Worm (Caenorhabditis elegans) whole organism, young adult: ENCODE data around the gene C34D4.4.

ENCODE experiments used
- B0019.2 ChIP-seq: fragments of 200-800 bp; sonication (Bioruptor generic); conservative IDR thresholded peaks from 2 replicates; pipeline ENCODE4 v1.3.6; 2022; ENCODE audit warnings: missing genetic modification reagents, missing genetic modification characterization, missing compliant biosample characterization
- C06A6.2 ChIP-seq: fragments of 200-800 bp; sonication (Bioruptor generic); conservative IDR thresholded peaks from 2 replicates; pipeline ENCODE4 v1.3.6; 2022; ENCODE audit warnings: missing genetic modification characterization, missing compliant biosample characterization
- C17E4.6 ChIP-seq: fragments of 200-800 bp; sonication (Bioruptor generic); IDR thresholded peaks from 2 replicates; pipeline ENCODE4 v1.3.6; 2022; ENCODE audit warnings: missing genetic modification reagents, missing genetic modification characterization, missing compliant biosample characterization
- F33H1.4 ChIP-seq: fragments of 200-800 bp; sonication (Bioruptor generic); IDR thresholded peaks from 2 replicates; pipeline ENCODE4 v1.3.6; 2022; ENCODE audit warnings: missing genetic modification reagents, missing genetic modification characterization, missing compliant biosample characterization
- F52B5.7 ChIP-seq: sonication (generic microtip); optimal IDR thresholded peaks from 2 replicates; lab custom pipeline; 2016; ENCODE audit warnings: mild to moderate bottlenecking, missing genetic modification characterization, missing compliant biosample characterization
- F57C9.4 ChIP-seq: sonication (generic microtip); optimal IDR thresholded peaks from 2 replicates; lab custom pipeline; 2017; ENCODE audit warnings: mild to moderate bottlenecking, missing genetic modification characterization, missing compliant biosample characterization
- T07F8.4 ChIP-seq: sonication (generic microtip); optimal IDR thresholded peaks from 2 replicates; lab custom pipeline; 2016; ENCODE audit warnings: mild to moderate bottlenecking, missing genetic modification characterization, moderate library complexity, missing compliant biosample characterization
- T26A5.8 ChIP-seq: sonication (generic microtip); optimal IDR thresholded peaks from 2 replicates; lab custom pipeline; 2016; ENCODE audit warnings: missing genetic modification characterization, missing compliant biosample characterization
- Y53F4B.3 ChIP-seq: fragments of 200-800 bp; sonication (Bioruptor generic); IDR thresholded peaks from 2 replicates; pipeline ENCODE4 v1.3.6; 2022; ENCODE audit warnings: missing genetic modification reagents, missing genetic modification characterization, missing compliant biosample characterization
- Y56A3A.18 ChIP-seq: fragments of 200-800 bp; sonication (Bioruptor generic); IDR thresholded peaks from 2 replicates; pipeline ENCODE4 v1.3.6; 2022; ENCODE audit warnings: missing genetic modification reagents, missing genetic modification characterization, missing compliant biosample characterization
- ZK185.1 ChIP-seq: sonication (generic microtip); optimal IDR thresholded peaks from 2 replicates; lab custom pipeline; 2016; ENCODE audit warnings: mild to moderate bottlenecking, missing genetic modification characterization, missing compliant biosample characterization; ENCODE audit not compliant: poor library complexity, severe bottlenecking
- akir-1 ChIP-seq: fragments of 200-800 bp; sonication (Bioruptor generic); optimal IDR thresholded peaks from 2 replicates; lab custom pipeline; 2018; ENCODE audit warnings: mild to moderate bottlenecking, missing genetic modification characterization, moderate library complexity, missing compliant biosample characterization
- ama-1 ChIP-seq, 3 experiments: fragments of 150-350 bp in 1 of 3; sonication (generic microtip) in 2 of 3; optimal IDR thresholded peaks; 2 replicates each; lab custom pipeline; 2014 to 2018; ENCODE audit warnings: missing biosample characterization in 2 of 3, missing genetic modification characterization in 2 of 3, missing genetic modification reagents in 2 of 3
- cebp-2 ChIP-seq: fragments of 200-800 bp; sonication (Bioruptor generic); IDR thresholded peaks from 2 replicates; pipeline ENCODE4 v1.3.6; 2022; ENCODE audit warnings: missing genetic modification characterization, missing compliant biosample characterization
- ceh-100 ChIP-seq: fragments of 200-800 bp; sonication (Bioruptor generic); IDR thresholded peaks from 2 replicates; pipeline ENCODE4 v1.3.6; 2022; ENCODE audit warnings: missing genetic modification reagents, missing genetic modification characterization, missing compliant biosample characterization
- ceh-40 ChIP-seq: fragments of 200-800 bp; sonication (Bioruptor generic); IDR thresholded peaks from 2 replicates; pipeline ENCODE4 v1.3.6; 2022; ENCODE audit warnings: missing genetic modification characterization, missing compliant biosample characterization
- ceh-91 ChIP-seq: fragments of 200-800 bp; sonication (Bioruptor generic); IDR thresholded peaks from 2 replicates; pipeline ENCODE4 v1.3.6; 2022; ENCODE audit warnings: missing genetic modification reagents, missing genetic modification characterization, missing compliant biosample characterization
- dpff-1 ChIP-seq: sonication (generic microtip); optimal IDR thresholded peaks from 2 replicates; lab custom pipeline; 2017; ENCODE audit warnings: mild to moderate bottlenecking, missing genetic modification characterization, missing compliant biosample characterization
- egrh-3 ChIP-seq: fragments of 200-800 bp; sonication (Bioruptor generic); IDR thresholded peaks from 2 replicates; pipeline ENCODE4 v1.3.6; 2022; ENCODE audit warnings: missing genetic modification reagents, missing genetic modification characterization, missing compliant biosample characterization
- ets-4 ChIP-seq: fragments of 200-800 bp; sonication (Bioruptor generic); optimal IDR thresholded peaks from 2 replicates; lab custom pipeline; 2018; ENCODE audit warnings: mild to moderate bottlenecking, missing genetic modification characterization, missing compliant biosample characterization
- fkh-3 ChIP-seq: sonication (generic microtip); optimal IDR thresholded peaks from 2 replicates; lab custom pipeline; 2016; ENCODE audit warnings: mild to moderate bottlenecking, missing genetic modification characterization, missing compliant biosample characterization
- gei-17 ChIP-seq: fragments of 200-800 bp; sonication (Bioruptor generic); optimal IDR thresholded peaks from 2 replicates; lab custom pipeline; 2018; ENCODE audit warnings: mild to moderate bottlenecking, missing genetic modification characterization, missing compliant biosample characterization
- hmg-1.2 ChIP-seq: fragments of 200-800 bp; sonication (Bioruptor generic); IDR thresholded peaks from 2 replicates; pipeline ENCODE4 v1.3.6; 2022; ENCODE audit warnings: missing genetic modification reagents, missing genetic modification characterization, missing compliant biosample characterization
- let-607 ChIP-seq, 2 experiments: fragments of 200-800 bp in 1 of 2; sonication (Bioruptor generic) in 1 of 2; sonication (generic microtip) in 1 of 2; optimal IDR thresholded peaks; 2 replicates each; lab custom pipeline; 2016 to 2018; ENCODE audit warnings: mild to moderate bottlenecking in 2 of 2, missing compliant biosample characterization in 2 of 2, missing genetic modification characterization in 2 of 2, moderate library complexity in 2 of 2, missing genotype in 1 of 2
- lin-40 ChIP-seq: sonication (generic microtip); optimal IDR thresholded peaks from 2 replicates; lab custom pipeline; 2016; ENCODE audit warnings: missing genetic modification characterization, mild to moderate bottlenecking, missing compliant biosample characterization, missing genotype, missing genetic modification reagents
- lsl-1 ChIP-seq: fragments of 200-800 bp; sonication (Bioruptor generic); optimal IDR thresholded peaks from 2 replicates; lab custom pipeline; 2018; ENCODE audit warnings: mild to moderate bottlenecking, missing genetic modification characterization, moderate library complexity, missing compliant biosample characterization
- madf-3 ChIP-seq: fragments of 200-800 bp; sonication (Bioruptor generic); IDR thresholded peaks from 2 replicates; pipeline ENCODE4 v1.3.6; 2022; ENCODE audit warnings: missing genetic modification reagents, missing genetic modification characterization, missing compliant biosample characterization
- madf-8 ChIP-seq: fragments of 200-800 bp; sonication (Bioruptor generic); conservative IDR thresholded peaks from 2 replicates; pipeline ENCODE4 v1.3.6; 2022; ENCODE audit warnings: missing genetic modification reagents, missing genetic modification characterization, missing compliant biosample characterization
- mcd-1 ChIP-seq: fragments of 200-800 bp; sonication (Bioruptor generic); IDR thresholded peaks from 2 replicates; pipeline ENCODE4 v1.3.6; 2022; ENCODE audit warnings: missing genetic modification reagents, missing genetic modification characterization, missing compliant biosample characterization
- mel-28 ChIP-seq: sonication (generic microtip); optimal IDR thresholded peaks from 2 replicates; lab custom pipeline; 2016; ENCODE audit warnings: borderline replicate concordance, mild to moderate bottlenecking, missing genetic modification characterization, missing compliant biosample characterization
- nhr-120 ChIP-seq: fragments of 200-800 bp; sonication (Bioruptor generic); IDR thresholded peaks from 2 replicates; pipeline ENCODE4 v1.3.6; 2022; ENCODE audit warnings: missing genetic modification characterization, missing compliant biosample characterization
- nhr-179 ChIP-seq: sonication (generic microtip); optimal IDR thresholded peaks from 2 replicates; lab custom pipeline; 2016; ENCODE audit warnings: mild to moderate bottlenecking, missing genetic modification characterization, missing compliant biosample characterization
- nhr-80 ChIP-seq: sonication (generic microtip); optimal IDR thresholded peaks from 2 replicates; lab custom pipeline; 2016; ENCODE audit warnings: missing genetic modification characterization, missing compliant biosample characterization
- nhr-90 ChIP-seq: sonication (generic microtip); optimal IDR thresholded peaks from 2 replicates; lab custom pipeline; 2016; ENCODE audit warnings: missing genotype, mild to moderate bottlenecking, missing genetic modification characterization, missing compliant biosample characterization
- rec-8 ChIP-seq, 2 experiments: sonication (generic microtip); optimal IDR thresholded peaks; 2 replicates each; lab custom pipeline; 2016; ENCODE audit warnings: mild to moderate bottlenecking in 2 of 2, missing genetic modification characterization in 2 of 2, missing genetic modification reagents in 2 of 2, missing genotype in 2 of 2, missing biosample characterization in 1 of 2, missing compliant biosample characterization in 1 of 2, moderate library complexity in 1 of 2
- rpc-1 ChIP-seq, 2 experiments: fragments of 150-350 bp in 1 of 2; sonication (generic microtip) in 1 of 2; optimal IDR thresholded peaks; 2 replicates each; lab custom pipeline; 2014 to 2018; ENCODE audit warnings: missing biosample characterization in 1 of 2, missing genetic modification characterization in 1 of 2, missing genetic modification reagents in 1 of 2, missing genotype in 1 of 2
- sdz-38 ChIP-seq: sonication (generic microtip); optimal IDR thresholded peaks from 2 replicates; lab custom pipeline; 2016; ENCODE audit warnings: missing genotype, missing genetic modification characterization, missing compliant biosample characterization
- snpc-3.4 ChIP-seq: sonication (generic microtip); optimal IDR thresholded peaks from 2 replicates; lab custom pipeline; 2017; ENCODE audit warnings: missing genetic modification characterization, mild to moderate bottlenecking, missing compliant biosample characterization, antibody characterized with exemption, moderate library complexity, missing genotype, missing genetic modification reagents
- somi-1 ChIP-seq: fragments of 200-800 bp; sonication (Bioruptor generic); optimal IDR thresholded peaks from 2 replicates; lab custom pipeline; 2018; ENCODE audit warnings: mild to moderate bottlenecking, missing genetic modification characterization, missing compliant biosample characterization
- tbp1 ChIP-seq: fragments of 200-800 bp; sonication (Bioruptor generic); optimal IDR thresholded peaks from 2 replicates; lab custom pipeline; 2018; ENCODE audit warnings: mild to moderate bottlenecking, missing genetic modification characterization, missing compliant biosample characterization
- unc-130 ChIP-seq: sonication (generic microtip); optimal IDR thresholded peaks from 2 replicates; lab custom pipeline; 2016; ENCODE audit warnings: missing genetic modification reagents, missing genetic modification characterization, missing compliant biosample characterization
- unc-62 ChIP-seq: fragments of 150-350 bp; optimal IDR thresholded peaks from 2 replicates; lab custom pipeline; 2014; ENCODE audit warnings: missing biosample characterization, missing genetic modification reagents, missing genetic modification characterization
- zfh-2 ChIP-seq: fragments of 200-800 bp; sonication (Bioruptor generic); conservative IDR thresholded peaks from 2 replicates; pipeline ENCODE4 v1.3.6; 2022; ENCODE audit warnings: missing genetic modification reagents, missing genetic modification characterization, missing compliant biosample characterization
- zim-3 ChIP-seq: sonication (generic microtip); optimal IDR thresholded peaks from 2 replicates; lab custom pipeline; 2017; ENCODE audit warnings: mild to moderate bottlenecking, missing genetic modification characterization, moderate library complexity, missing compliant biosample characterization
- ztf-18 ChIP-seq: sonication (generic microtip); optimal IDR thresholded peaks from 2 replicates; lab custom pipeline; 2016; ENCODE audit warnings: missing genotype, mild to moderate bottlenecking, missing genetic modification characterization, missing compliant biosample characterization
- ztf-25 ChIP-seq: fragments of 200-800 bp; sonication (Bioruptor generic); IDR thresholded peaks from 2 replicates; pipeline ENCODE4 v1.3.6; 2022; ENCODE audit warnings: missing genetic modification reagents, missing genetic modification characterization, missing compliant biosample characterization
- ztf-26 ChIP-seq: sonication (generic microtip); optimal IDR thresholded peaks from 2 replicates; lab custom pipeline; 2017; ENCODE audit warnings: missing genetic modification characterization, missing compliant biosample characterization

Gene C34D4.4

DNA sequence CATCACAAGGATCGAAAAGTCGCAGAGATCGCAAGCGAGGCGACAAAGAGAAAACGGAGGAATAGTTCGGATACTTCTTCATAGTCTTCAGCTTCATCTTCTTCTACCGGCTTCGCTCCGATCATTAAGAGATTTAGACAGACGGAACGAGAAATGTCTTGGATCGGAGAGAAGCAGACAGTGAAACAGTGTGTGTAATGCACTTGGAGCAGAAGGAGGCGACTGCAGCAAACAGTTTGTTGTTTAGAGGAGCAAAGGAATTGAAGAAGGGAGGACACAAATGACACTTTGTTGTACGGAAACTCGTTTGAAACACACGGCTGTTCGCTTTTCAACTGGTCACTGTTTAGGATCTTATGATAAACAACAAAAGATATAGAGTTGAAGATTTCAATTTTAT is 49.8 kb upstream of the C34D4.4 start:
- TF ChIP-seq madf-3, result no peak
- peak; percentile 48; the same call in 1 of the 2 replicates for TF ChIP-seq hmg-1.2 (GFP tag; lab: Robert Waterston, UW)
- TF ChIP-seq dpff-1 (tag; lab: Kevin White, UChicago), result no peak
- TF ChIP-seq lin-40 (tag; lab: Kevin White, UChicago), result no peak
- peak; percentile 24 for TF ChIP-seq nhr-80
- no peak for TF ChIP-seq ceh-100 (GFP tag; lab: Robert Waterston, UW)
- TF ChIP-seq unc-130 (GFP tag; lab: Kevin White, UChicago), result no peak

DNA sequence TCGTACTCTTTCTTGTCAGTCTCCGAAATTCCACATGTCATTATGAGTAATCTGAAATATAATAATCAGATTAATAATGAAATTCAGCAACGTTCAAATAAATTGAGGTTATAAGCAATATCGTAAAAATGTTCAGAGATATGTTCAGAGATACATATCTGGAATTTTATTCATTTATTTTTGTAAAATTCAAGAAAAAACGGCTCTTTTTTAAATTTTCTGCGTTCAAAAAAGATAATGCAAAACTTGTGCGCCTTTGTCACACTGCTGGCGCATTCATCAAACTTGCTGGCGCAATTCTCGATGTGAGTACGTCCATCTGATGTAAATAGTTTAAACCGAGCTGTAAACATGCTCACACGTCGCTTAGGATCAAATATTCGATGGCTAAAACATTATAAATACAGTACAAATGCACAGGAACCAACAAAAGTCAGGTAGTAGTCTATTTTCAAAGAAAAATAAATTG is 45.9 kb upstream of the C34D4.4 start, which contains the start of the genes rde-8 and ZC477.3:
TSS of gene rde-8 (minus strand) at position 51 of the 469 bp plus-strand sequence.
TSS of gene ZC477.3 (plus strand) at position 282 of the 469 bp plus-strand sequence.
- TF ChIP-seq gei-17 (GFP tag; lab: Kevin White, UChicago), result no peak
- no peak for TF ChIP-seq mel-28 (tag; lab: Kevin White, UChicago)
- no peak for TF ChIP-seq sdz-38 (tag; lab: Kevin White, UChicago)
- no peak for TF ChIP-seq C06A6.2
- no peak for TF ChIP-seq unc-62 (GFP tag; lab: Kevin White, UChicago)
- TF ChIP-seq rpc-1 (optimal IDR thresholded peaks at IDR 0.05; lab: Kevin White, UChicago), result no peak
- no peak for TF ChIP-seq rpc-1 (tag; optimal IDR thresholded peaks at IDR 0.05; lab: Kevin White, UChicago)
- TF ChIP-seq Y56A3A.18 (GFP tag; lab: Robert Waterston, UW), result no peak
- TF ChIP-seq let-607 (tag; optimal IDR thresholded peaks at IDR 0.05; lab: Kevin White, UChicago), result no peak
- no peak for TF ChIP-seq Y53F4B.3 (GFP tag; lab: Robert Waterston, UW)
- TF ChIP-seq F52B5.7 (tag; lab: Kevin White, UChicago), result no peak
- TF ChIP-seq B0019.2 (GFP tag; lab: Robert Waterston, UW), result no peak
- TF ChIP-seq ztf-26 (tag; lab: Kevin White, UChicago), result no peak
- TF ChIP-seq fkh-3 (tag; lab: Kevin White, UChicago), result no peak
- peak; percentile 36; the same call in 1 of the 2 replicates for TF ChIP-seq hmg-1.2 (GFP tag; lab: Robert Waterston, UW)
- TF ChIP-seq zim-3, result no peak
- no peak for TF ChIP-seq nhr-179 (tag; lab: Kevin White, UChicago)
- peak; percentile 65 for TF ChIP-seq F33H1.4 (GFP tag; lab: Robert Waterston, UW)
- no peak for TF ChIP-seq nhr-120 (GFP tag; lab: Robert Waterston, UW)
- no peak for TF ChIP-seq ets-4 (GFP tag; lab: Kevin White, UChicago)
- peak; percentile 95 for TF ChIP-seq ztf-18 (tag; lab: Kevin White, UChicago)
- TF ChIP-seq tbp1 (GFP tag; lab: Kevin White, UChicago), result peak; percentile 26
- peak; percentile 31 for TF ChIP-seq ZK185.1 (tag; lab: Kevin White, UChicago)
- no peak for TF ChIP-seq C17E4.6 (GFP tag; lab: Robert Waterston, UW)
- no peak for TF ChIP-seq rec-8 (tag; optimal IDR thresholded peaks at IDR 0.05; lab: Kevin White, UChicago)
- TF ChIP-seq cebp-2, result no peak
- TF ChIP-seq egrh-3 (GFP tag; lab: Robert Waterston, UW), result no peak
- no peak for TF ChIP-seq dpff-1 (tag; lab: Kevin White, UChicago)
- no peak for TF ChIP-seq madf-8 (GFP tag; lab: Robert Waterston, UW)
- TF ChIP-seq akir-1 (GFP tag; lab: Kevin White, UChicago), result no peak
- TF ChIP-seq mcd-1 (GFP tag; lab: Robert Waterston, UW), result peak; percentile 79
- no peak for TF ChIP-seq ama-1 (optimal IDR thresholded peaks at IDR 0.05; lab: Kevin White, UChicago)
- TF ChIP-seq ama-1 (GFP tag; optimal IDR thresholded peaks at IDR 0.05; lab: Kevin White, UChicago), result no peak
- TF ChIP-seq T26A5.8, result no peak
- TF ChIP-seq F57C9.4 (tag; lab: Kevin White, UChicago), result no peak
- peak; percentile 39 for TF ChIP-seq lsl-1 (GFP tag; lab: Kevin White, UChicago)
- TF ChIP-seq snpc-3.4 (tag; lab: Kevin White, UChicago), result peak; percentile 48
- no peak for TF ChIP-seq somi-1 (GFP tag; lab: Kevin White, UChicago)
- TF ChIP-seq ceh-91 (GFP tag; lab: Robert Waterston, UW), result no peak
- no peak for TF ChIP-seq ztf-25
- no peak for TF ChIP-seq ceh-40
- TF ChIP-seq T07F8.4 (tag; lab: Kevin White, UChicago), result no peak
- TF ChIP-seq nhr-90 (tag; lab: Kevin White, UChicago), result no peak
- no peak for TF ChIP-seq zfh-2
